Fruit fly (Drosophila melanogaster) whole organism, prepupa: ENCODE data around the gene CG31128.

ENCODE experiments used
- Blimp-1 ChIP-seq: fragments of 200-800 bp; sonication (Bioruptor generic); optimal IDR thresholded peaks from 3 replicates; lab custom pipeline; 2017; ENCODE audit warnings: missing biosample characterization, missing genetic modification characterization, mild to moderate bottlenecking, moderate library complexity, missing genetic modification reagents
- CG10631 ChIP-seq: fragments of 200-800 bp; sonication (Bioruptor generic); optimal IDR thresholded peaks from 2 replicates; lab custom pipeline; 2016; ENCODE audit warnings: missing biosample characterization, missing genetic modification characterization
- CG11902 ChIP-seq: fragments of 200-800 bp; sonication (Bioruptor generic); optimal IDR thresholded peaks from 3 replicates; lab custom pipeline; 2016; ENCODE audit warnings: missing biosample characterization, missing genetic modification characterization
- CG15336 ChIP-seq: fragments of 200-800 bp; sonication (Bioruptor generic); IDR thresholded peaks from 2 replicates; pipeline ENCODE4 v1.3.6; 2022; ENCODE audit warnings: missing biosample characterization, missing genetic modification characterization
- CG1621 ChIP-seq: fragments of 200-800 bp; sonication (Bioruptor generic); optimal IDR thresholded peaks from 3 replicates; lab custom pipeline; 2018; ENCODE audit warnings: missing biosample characterization, mild to moderate bottlenecking, missing genetic modification characterization
- CG3032 ChIP-seq: fragments of 200-800 bp; optimal IDR thresholded peaks from 2 replicates; lab custom pipeline; 2019; ENCODE audit warnings: missing biosample characterization, mild to moderate bottlenecking, missing genetic modification characterization, moderate library complexity
- CG31627 ChIP-seq: fragments of 200-800 bp; sonication (Bioruptor generic); optimal IDR thresholded peaks from 3 replicates; lab custom pipeline; 2016; ENCODE audit warnings: missing biosample characterization, missing genetic modification characterization
- CG3919 ChIP-seq: fragments of 200-800 bp; sonication (Bioruptor generic); optimal IDR thresholded peaks from 3 replicates; lab custom pipeline; 2016; ENCODE audit warnings: missing biosample characterization, missing genetic modification characterization
- CG4318 ChIP-seq: fragments of 200-800 bp; sonication (Bioruptor generic); optimal IDR thresholded peaks from 3 replicates; lab custom pipeline; 2017; ENCODE audit warnings: missing biosample characterization, mild to moderate bottlenecking, missing genetic modification characterization
- CG6163 ChIP-seq: fragments of 200-800 bp; sonication (Bioruptor generic); IDR thresholded peaks from 3 replicates; pipeline ENCODE4 v1.3.6; 2022; ENCODE audit warnings: missing biosample characterization, missing genetic modification characterization
- CG6276 ChIP-seq: fragments of 200-800 bp; sonication (Bioruptor generic); optimal IDR thresholded peaks from 2 replicates; lab custom pipeline; 2017; ENCODE audit warnings: missing biosample characterization, mild to moderate bottlenecking, missing genetic modification characterization
- CG6792 ChIP-seq: fragments of 200-800 bp; sonication (Bioruptor generic); optimal IDR thresholded peaks from 3 replicates; lab custom pipeline; 2016; ENCODE audit warnings: missing biosample characterization, missing genetic modification characterization
- CG8632 ChIP-seq: fragments of 200-800 bp; sonication (Bioruptor generic); optimal IDR thresholded peaks from 3 replicates; lab custom pipeline; 2016; ENCODE audit warnings: missing biosample characterization, missing genetic modification characterization
- CG9139 ChIP-seq: fragments of 200-800 bp; sonication (Bioruptor generic); optimal IDR thresholded peaks from 3 replicates; lab custom pipeline; 2017; ENCODE audit warnings: missing biosample characterization, mild to moderate bottlenecking, missing genetic modification characterization
- Eip75B ChIP-seq: fragments of 200-800 bp; sonication (Bioruptor generic); optimal IDR thresholded peaks from 3 replicates; lab custom pipeline; 2016; ENCODE audit warnings: missing biosample characterization, missing genetic modification characterization
- Eip78C ChIP-seq: fragments of 200-800 bp; sonication (Bioruptor generic); peaks from one replicate; lab custom pipeline; 2016; ENCODE audit warnings: missing biosample characterization, missing genetic modification characterization
- Hr4 ChIP-seq: fragments of 200-800 bp; sonication (Bioruptor generic); optimal IDR thresholded peaks from 3 replicates; lab custom pipeline; 2016; ENCODE audit warnings: missing biosample characterization, missing genetic modification characterization
- Lpt ChIP-seq: fragments of 200-800 bp; sonication (Bioruptor generic); optimal IDR thresholded peaks from 3 replicates; lab custom pipeline; 2016; ENCODE audit warnings: missing biosample characterization, missing genetic modification characterization
- OdsH ChIP-seq: fragments of 200-800 bp; sonication (Bioruptor generic); optimal IDR thresholded peaks from 3 replicates; lab custom pipeline; 2016; ENCODE audit warnings: missing biosample characterization, missing genetic modification characterization
- Sox102F ChIP-seq: fragments of 200-800 bp; sonication (Bioruptor generic); optimal IDR thresholded peaks from 2 replicates; lab custom pipeline; 2016; ENCODE audit warnings: missing biosample characterization, mild to moderate bottlenecking, missing genetic modification characterization
- Sox15 ChIP-seq: fragments of 200-800 bp; sonication (Bioruptor generic); optimal IDR thresholded peaks from 3 replicates; lab custom pipeline; 2016; ENCODE audit warnings: missing biosample characterization, missing genetic modification characterization
- achi ChIP-seq: fragments of 200-800 bp; sonication (Bioruptor generic); optimal IDR thresholded peaks from 3 replicates; lab custom pipeline; 2016; ENCODE audit warnings: missing biosample characterization, missing genetic modification characterization
- acj6 ChIP-seq: fragments of 200-800 bp; sonication (Bioruptor generic); optimal IDR thresholded peaks from 3 replicates; lab custom pipeline; 2016; ENCODE audit warnings: missing biosample characterization, missing genetic modification characterization
- cyc ChIP-seq: fragments of 200-800 bp; sonication (Bioruptor generic); optimal IDR thresholded peaks from 3 replicates; lab custom pipeline; 2016; ENCODE audit warnings: missing biosample characterization, missing genetic modification characterization
- dac ChIP-seq: fragments of 200-800 bp; sonication (Bioruptor generic); optimal IDR thresholded peaks from 2 replicates; lab custom pipeline; 2017; ENCODE audit warnings: missing biosample characterization, mild to moderate bottlenecking, missing genetic modification characterization
- dsx ChIP-seq: fragments of 200-800 bp; optimal IDR thresholded peaks from 3 replicates; lab custom pipeline; 2019; ENCODE audit warnings: missing biosample characterization, mild to moderate bottlenecking, missing genetic modification characterization, moderate library complexity; ENCODE audit not compliant: poor library complexity, severe bottlenecking
- eg ChIP-seq: fragments of 200-800 bp; sonication (Bioruptor generic); IDR thresholded peaks from 3 replicates; pipeline ENCODE4 v1.3.6; 2022; ENCODE audit warnings: missing biosample characterization, missing genetic modification characterization
- esn ChIP-seq: fragments of 200-800 bp; sonication (Bioruptor generic); optimal IDR thresholded peaks from 2 replicates; lab custom pipeline; 2016; ENCODE audit warnings: missing biosample characterization, mild to moderate bottlenecking, missing genetic modification characterization, moderate library complexity
- fd85E ChIP-seq: fragments of 200-800 bp; sonication (Bioruptor generic); optimal IDR thresholded peaks from 3 replicates; lab custom pipeline; 2016; ENCODE audit warnings: missing biosample characterization, missing genetic modification characterization
- lz ChIP-seq: fragments of 200-800 bp; sonication (Bioruptor generic); optimal IDR thresholded peaks from 3 replicates; lab custom pipeline; 2016; ENCODE audit warnings: missing biosample characterization, missing genetic modification characterization
- net ChIP-seq: fragments of 200-800 bp; sonication (Bioruptor generic); optimal IDR thresholded peaks from 3 replicates; lab custom pipeline; 2016; ENCODE audit warnings: missing biosample characterization, missing genetic modification characterization
- pdm3 ChIP-seq: fragments of 200-800 bp; sonication (Bioruptor generic); optimal IDR thresholded peaks from 3 replicates; lab custom pipeline; 2016; ENCODE audit warnings: missing biosample characterization, missing genetic modification characterization
- salr ChIP-seq, 2 experiments: fragments of 200-800 bp; sonication (Bioruptor generic); optimal IDR thresholded peaks; 3 replicates each; lab custom pipeline; 2016 to 2018; ENCODE audit warnings: missing biosample characterization in 2 of 2, missing genetic modification characterization in 2 of 2, mild to moderate bottlenecking in 1 of 2
- ss ChIP-seq, 2 experiments: fragments of 200-800 bp; sonication (Bioruptor generic); optimal IDR thresholded peaks; 2 replicates in 1 of 2; 3 replicates in 1 of 2; lab custom pipeline; 2017 to 2018; ENCODE audit warnings: mild to moderate bottlenecking in 2 of 2, missing biosample characterization in 2 of 2, missing genetic modification characterization in 2 of 2, moderate library complexity in 1 of 2
- svp ChIP-seq: fragments of 200-800 bp; sonication (Bioruptor generic); peaks from one replicate; lab custom pipeline; 2016; ENCODE audit warnings: missing biosample characterization, missing genetic modification characterization
- topi ChIP-seq: fragments of 200-800 bp; sonication (Bioruptor generic); optimal IDR thresholded peaks from 3 replicates; lab custom pipeline; 2016; ENCODE audit warnings: missing biosample characterization, missing genetic modification characterization
- vri ChIP-seq: fragments of 200-800 bp; sonication (Bioruptor generic); optimal IDR thresholded peaks from 3 replicates; lab custom pipeline; 2016; ENCODE audit warnings: missing biosample characterization, mild to moderate bottlenecking, missing genetic modification characterization

CG31128 gene

dm6 chr3R:24469097-24469496, at the start of gene CG31128:
Gene CG31128, plus strand, starts transcription at chr3R:24469397.
- no peak for TF ChIP-seq topi
- no peak for TF ChIP-seq CG10631 (GFP tag; lab: Kevin White, UChicago)
- TF ChIP-seq Sox102F (GFP tag; lab: Kevin White, UChicago), result no peak
- no peak for TF ChIP-seq Eip78C (GFP tag; lab: Kevin White, UChicago)
- no peak for TF ChIP-seq vri
- TF ChIP-seq pdm3 (GFP tag; lab: Kevin White, UChicago), result no peak

- TF ChIP-seq CG6163 (GFP tag; lab: Robert Waterston, UW) (0 out of 3 replicates have a peak, but pooled peaks have one; percentile 19), eg (peak; percentile 27; the same call in 1 of the 3 replicates), svp (peak; percentile 21), acj6 (GFP tag; lab: Kevin White, UChicago) (no peak), vri (no peak), OdsH (GFP tag; lab: Kevin White, UChicago) (no peak)
These were observed 12.1 kb upstream of the CG31128 start, which contains the start of gene nAChRalpha1 for dm6 chr3R:24457057-24457456. Gene nAChRalpha1, minus strand, starts transcription at chr3R:24457157.

dm6 chr3R:24457847-24458246, 11.3 kb upstream of the CG31128 start:
- TF ChIP-seq Sox102F (GFP tag; lab: Kevin White, UChicago), result no peak
- TF ChIP-seq pdm3 (GFP tag; lab: Kevin White, UChicago), result no peak
- TF ChIP-seq ss (GFP tag; optimal IDR thresholded peaks at IDR 0.05; lab: Kevin White, UChicago), result no peak
- no peak for TF ChIP-seq vri
- no peak for TF ChIP-seq Sox15 (GFP tag; lab: Kevin White, UChicago)
- TF ChIP-seq CG4318 (GFP tag; lab: Kevin White, UChicago), result no peak
- no peak for TF ChIP-seq CG3919 (GFP tag; lab: Kevin White, UChicago)
- no peak for TF ChIP-seq Blimp-1 (GFP tag; lab: Kevin White, UChicago)
- TF ChIP-seq dsx (GFP tag; lab: Kevin White, UChicago), result no peak
- no peak for TF ChIP-seq Lpt (GFP tag; lab: Kevin White, UChicago)
- no peak for TF ChIP-seq esn (GFP tag; lab: Kevin White, UChicago)
- TF ChIP-seq Eip75B (GFP tag; lab: Kevin White, UChicago), result no peak
- TF ChIP-seq fd85E (GFP tag; lab: Kevin White, UChicago), result no peak
- no peak for TF ChIP-seq CG8632 (GFP tag; lab: Kevin White, UChicago)
- TF ChIP-seq cyc (GFP tag; lab: Kevin White, UChicago), result no peak
- TF ChIP-seq achi (GFP tag; lab: Kevin White, UChicago), result no peak
- TF ChIP-seq CG6792, result no peak
- no peak for TF ChIP-seq dac (GFP tag; lab: Kevin White, UChicago)
- TF ChIP-seq, all 60 proteins: peak for 0

- TF ChIP-seq cyc (GFP tag; lab: Kevin White, UChicago) (no peak), dac (GFP tag; lab: Kevin White, UChicago) (no peak), svp (peak; percentile 14), achi (GFP tag; lab: Kevin White, UChicago) (no peak), Eip78C (GFP tag; lab: Kevin White, UChicago) (peak; percentile 22), lz (GFP tag; lab: Kevin White, UChicago) (no peak)
These were observed 2.0 kb upstream of the CG31128 start for dm6 chr3R:24467237-24467636.

- TF ChIP-seq Hr4 (GFP tag; lab: Kevin White, UChicago) (no peak), CG9139 (no peak)
- TF ChIP-seq, all 60 proteins: peak for 0
These were observed 5.6 kb downstream of the CG31128 start for dm6 chr3R:24474760-24475159.

dm6 chr3R:24481040-24481439, 11.8 kb downstream of the CG31128 start:
- TF ChIP-seq net (GFP tag; lab: Kevin White, UChicago) (no peak), CG6792 (no peak), CG6276 (GFP tag; lab: Kevin White, UChicago) (no peak), fd85E (GFP tag; lab: Kevin White, UChicago) (no peak), CG1621 (tag; lab: Kevin White, UChicago) (no peak), Hr4 (GFP tag; lab: Kevin White, UChicago) (no peak), Blimp-1 (GFP tag; lab: Kevin White, UChicago) (no peak), CG11902 (GFP tag; lab: Kevin White, UChicago) (no peak), CG8632 (GFP tag; lab: Kevin White, UChicago) (no peak), salr (GFP tag; optimal IDR thresholded peaks at IDR 0.05; lab: Kevin White, UChicago) (no peak), pdm3 (GFP tag; lab: Kevin White, UChicago) (no peak), CG15336 (GFP tag; lab: Robert Waterston, UW) (no peak), CG9139 (no peak), CG3032 (tag; lab: Kevin White, UChicago) (no peak), acj6 (GFP tag; lab: Kevin White, UChicago) (no peak), CG31627 (GFP tag; lab: Kevin White, UChicago) (no peak)
